Worm (Caenorhabditis elegans): ENCODE results near the gene Y54E2A.4.
A peak's percentile ranks its signal among the peaks of the same experiment; 100 is the strongest.

Gene Y54E2A.4

DNA sequence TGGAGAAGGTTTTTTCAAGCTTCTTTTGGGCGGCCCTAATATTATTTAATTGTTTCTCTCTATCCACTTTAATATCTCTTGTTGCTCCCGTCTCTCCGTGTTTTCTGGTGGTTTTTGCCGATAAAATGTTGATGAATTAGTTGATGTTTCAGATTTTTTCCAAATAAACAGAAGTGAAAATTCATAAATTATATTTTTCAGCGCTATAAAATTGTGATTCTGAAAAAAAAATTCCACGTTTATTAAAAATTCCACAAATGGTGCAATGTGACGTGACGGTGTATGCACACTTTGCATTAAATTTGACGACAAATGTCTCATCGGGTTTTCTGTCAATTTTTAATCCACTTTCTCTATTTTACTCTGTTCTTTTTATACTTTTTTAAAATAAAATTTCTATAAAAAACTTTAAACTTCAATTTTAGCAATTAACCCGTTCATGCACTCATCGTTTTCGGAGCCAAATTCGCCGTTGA, 43.7 kb downstream of the Y54E2A.4 start, which contains the start of gene tbc-20 (continued):
- TF ChIP-seq rpc-1 (optimal IDR thresholded peaks at IDR 0.05) (no peak), rpc-1 (tag; optimal IDR thresholded peaks at IDR 0.05) (no peak), lin-26 (GFP tag; IDR thresholded peaks at IDR 0.05) (no peak), mcd-1 (GFP tag; IDR thresholded peaks at IDR 0.05) (peak; percentile 31; the same call in 1 of the 2 replicates), nhr-179 (tag; optimal IDR thresholded peaks at IDR 0.05) (no peak), snpc-1.1 (tag; optimal IDR thresholded peaks at IDR 0.05; ENCODE audit: insufficient read depth) (peak; percentile 74), ets-4 (GFP tag; optimal IDR thresholded peaks at IDR 0.05) (no peak), F57A8.1 (GFP tag; optimal IDR thresholded peaks at IDR 0.05) (no peak), C06A6.2 (GFP tag; conservative IDR thresholded peaks at IDR 0.05) (no peak), hmg-1.2 (GFP tag; IDR thresholded peaks at IDR 0.05) (peak; percentile 38), F57C9.4 (tag; optimal IDR thresholded peaks at IDR 0.05) (no peak), mel-28 (tag; optimal IDR thresholded peaks at IDR 0.05; ENCODE audit: borderline replicate concordance) (no peak), ccch-3 (GFP tag; optimal IDR thresholded peaks at IDR 0.05) (no peak), nhr-120 (GFP tag; IDR thresholded peaks at IDR 0.05) (no peak), ceh-100 (GFP tag; IDR thresholded peaks at IDR 0.05) (no peak), lsy-27 (tag; optimal IDR thresholded peaks at IDR 0.05; ENCODE audit: borderline replicate concordance, insufficient read depth) (no peak), hlh-12 (tag; optimal IDR thresholded peaks at IDR 0.05) (no peak), egrh-3 (GFP tag; IDR thresholded peaks at IDR 0.05) (no peak), hmg-20 (GFP tag; IDR thresholded peaks at IDR 0.05) (no peak), hlh-26 (GFP tag; conservative IDR thresholded peaks at IDR 0.05) (no peak), Y53F4B.3 (GFP tag; IDR thresholded peaks at IDR 0.05) (no peak), bed-1 (GFP tag; IDR thresholded peaks at IDR 0.05) (no peak), ceh-27 (GFP tag; optimal IDR thresholded peaks at IDR 0.05) (no peak), lsl-1 (GFP tag; optimal IDR thresholded peaks at IDR 0.05) (peak; percentile 48), lag-1 (GFP tag; IDR thresholded peaks at IDR 0.05) (no peak), ceh-79 (tag; optimal IDR thresholded peaks at IDR 0.05) (no peak), sea-2 (GFP tag; IDR thresholded peaks at IDR 0.05) (no peak), ztf-6 (GFP tag; IDR thresholded peaks at IDR 0.05) (no peak), D2030.7 (GFP tag; IDR thresholded peaks at IDR 0.05) (peak; percentile 62), lin-40 (tag; optimal IDR thresholded peaks at IDR 0.05) (peak; percentile 6), F10E7.11 (tag; optimal IDR thresholded peaks at IDR 0.05) (no peak), B0261.1 (tag; optimal IDR thresholded peaks at IDR 0.05) (no peak), lin-35 (GFP tag; optimal IDR thresholded peaks at IDR 0.05) (peak in 1 of 3 experiments; percentile 28), atf-7 (tag; optimal IDR thresholded peaks at IDR 0.05) (no peak), nfya-2 (GFP tag; IDR thresholded peaks at IDR 0.05) (no peak), Y67H2A.10 (GFP tag; conservative IDR thresholded peaks at IDR 0.05) (no peak)

DNA sequence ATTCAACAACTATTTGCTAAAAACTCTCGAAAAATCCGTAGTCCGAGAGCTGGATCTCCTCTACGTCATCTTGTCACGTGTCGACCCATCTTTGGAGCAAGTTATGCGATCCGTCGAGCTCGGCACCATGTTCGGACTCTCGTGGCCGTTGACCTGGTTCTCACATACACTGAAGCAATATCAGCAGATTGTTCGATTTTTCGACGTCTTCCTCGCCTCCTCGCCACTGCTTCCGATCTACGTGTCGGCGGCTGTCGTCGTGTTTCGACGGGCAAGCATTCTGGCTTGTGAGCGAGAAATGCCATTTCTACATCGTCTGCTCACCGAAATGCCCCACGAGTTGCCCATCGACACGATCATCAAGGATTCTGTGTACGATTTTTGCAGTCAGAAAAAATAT, 44.9 kb downstream of the Y54E2A.4 start:
- TF ChIP-seq lin-35 (GFP tag; optimal IDR thresholded peaks at IDR 0.05) (no peak), F23B12.7 (tag; optimal IDR thresholded peaks at IDR 0.05; ENCODE audit: insufficient read depth) (no peak), die-1 (tag; optimal IDR thresholded peaks at IDR 0.05) (no peak), gei-17 (GFP tag; optimal IDR thresholded peaks at IDR 0.05) (no peak), snpc-4 (GFP tag; optimal IDR thresholded peaks at IDR 0.05) (no peak), snpc-4 (tag; optimal IDR thresholded peaks at IDR 0.05) (no peak), ztf-22 (GFP tag; optimal IDR thresholded peaks at IDR 0.05) (no peak), attf-5 (GFP tag; optimal IDR thresholded peaks at IDR 0.05) (no peak), lin-54 (GFP tag; optimal IDR thresholded peaks at IDR 0.05) (no peak), zfh-2 (GFP tag; conservative IDR thresholded peaks at IDR 0.05) (peak; percentile 56), madf-6 (GFP tag; IDR thresholded peaks at IDR 0.05) (0 out of 2 replicates have a peak, but pooled peaks have one; percentile 16)
